Worm (Caenorhabditis elegans) whole organism, L4 larva: ENCODE measurements around the gene unc-27.
A peak's percentile ranks its signal among the peaks of the same experiment; 100 is the strongest.

Experiments used
- F10B5.3 ChIP-seq: sonication (generic microtip); optimal IDR thresholded peaks from 2 replicates; lab custom pipeline; 2016; ENCODE audit warnings: mild to moderate bottlenecking, missing genetic modification characterization, missing compliant biosample characterization
- F49E8.2 ChIP-seq: sonication (generic microtip); optimal IDR thresholded peaks from 2 replicates; lab custom pipeline; 2016; ENCODE audit warnings: missing compliant biosample characterization, mild to moderate bottlenecking, missing genetic modification characterization, borderline replicate concordance
- T20F7.1 ChIP-seq: fragments of 200-800 bp; sonication (Bioruptor generic); optimal IDR thresholded peaks from 2 replicates; lab custom pipeline; 2018; ENCODE audit warnings: mild to moderate bottlenecking, missing genetic modification characterization, missing compliant biosample characterization
- Y48G9A.11 ChIP-seq: fragments of 200-800 bp; sonication (Bioruptor generic); IDR thresholded peaks from 2 replicates; pipeline ENCODE4 v1.3.6; 2022; ENCODE audit warnings: missing genetic modification reagents, missing genetic modification characterization, missing compliant biosample characterization
- Y75B8A.6 ChIP-seq: fragments of 200-800 bp; sonication (Bioruptor generic); IDR thresholded peaks from 2 replicates; pipeline ENCODE4 v1.3.6; 2022; ENCODE audit warnings: missing genetic modification reagents, missing genetic modification characterization, missing compliant biosample characterization
- ZK337.2 ChIP-seq: fragments of 200-800 bp; sonication (Bioruptor generic); IDR thresholded peaks from 2 replicates; pipeline ENCODE4 v1.3.6; 2022; ENCODE audit warnings: missing genetic modification reagents, missing genetic modification characterization, missing compliant biosample characterization
- aha-1 ChIP-seq: fragments of 150-350 bp; peaks from one replicate; lab custom pipeline; 2014; ENCODE audit warnings: missing biosample characterization, missing genetic modification characterization
- aly-2 ChIP-seq: sonication (generic microtip); optimal IDR thresholded peaks from 2 replicates; lab custom pipeline; 2018; ENCODE audit warnings: missing biosample characterization, missing genetic modification characterization
- ceh-28 ChIP-seq: fragments of 150-350 bp; optimal IDR thresholded peaks from 2 replicates; lab custom pipeline; 2014; ENCODE audit warnings: missing biosample characterization, missing genetic modification reagents, missing genetic modification characterization
- ceh-44 ChIP-seq: fragments of 200-800 bp; sonication (Bioruptor generic); IDR thresholded peaks from 2 replicates; pipeline ENCODE4 v1.3.6; 2022; ENCODE audit warnings: missing genetic modification reagents, missing genetic modification characterization, missing compliant biosample characterization
- ceh-62 ChIP-seq: sonication (generic microtip); optimal IDR thresholded peaks from 2 replicates; lab custom pipeline; 2017; ENCODE audit warnings: missing biosample characterization, missing genetic modification characterization
- daf-12 ChIP-seq: fragments of 150-350 bp; optimal IDR thresholded peaks from 2 replicates; lab custom pipeline; 2014; ENCODE audit warnings: missing biosample characterization, missing genetic modification reagents, missing genetic modification characterization
- daf-16 ChIP-seq, 3 experiments: sonication (generic microtip); optimal IDR thresholded peaks; 2 replicates each; lab custom pipeline; 2016 to 2017; ENCODE audit warnings: missing genetic modification characterization in 3 of 3, missing genetic modification reagents in 3 of 3, mild to moderate bottlenecking in 2 of 3, missing compliant biosample characterization in 2 of 3, missing biosample characterization in 1 of 3, moderate library complexity in 1 of 3
- daf-19 ChIP-seq: fragments of 200-800 bp; sonication (Bioruptor generic); conservative IDR thresholded peaks from 2 replicates; pipeline ENCODE4 v1.3.6; 2022; ENCODE audit warnings: missing genetic modification characterization, missing compliant biosample characterization
- dmd-6 ChIP-seq: fragments of 200-800 bp; sonication (Bioruptor generic); IDR thresholded peaks from 2 replicates; pipeline ENCODE4 v1.3.6; 2022; ENCODE audit warnings: missing genetic modification reagents, missing genetic modification characterization, missing compliant biosample characterization
- dpl-1 ChIP-seq: fragments of 150-350 bp; optimal IDR thresholded peaks from 2 replicates; lab custom pipeline; 2014; ENCODE audit warnings: missing biosample characterization, missing genetic modification reagents, missing genetic modification characterization
- duxl-1 ChIP-seq: sonication (generic microtip); optimal IDR thresholded peaks from 2 replicates; lab custom pipeline; 2016; ENCODE audit warnings: mild to moderate bottlenecking, missing genetic modification characterization, moderate library complexity, missing compliant biosample characterization; ENCODE audit not compliant: poor library complexity
- dve-1 ChIP-seq: sonication (generic microtip); optimal IDR thresholded peaks from 2 replicates; lab custom pipeline; 2017; ENCODE audit warnings: antibody characterized with exemption, mild to moderate bottlenecking, missing genetic modification characterization, missing compliant biosample characterization; ENCODE audit not compliant: insufficient read depth
- egl-27 ChIP-seq: sonication (generic microtip); optimal IDR thresholded peaks from 3 replicates; lab custom pipeline; 2017; ENCODE audit warnings: missing biosample characterization, missing genetic modification reagents, missing genetic modification characterization
- egl-43 ChIP-seq: fragments of 200-800 bp; sonication (Bioruptor generic); IDR thresholded peaks from 2 replicates; pipeline ENCODE4 v1.3.6; 2022; ENCODE audit warnings: missing genetic modification reagents, missing genetic modification characterization, missing compliant biosample characterization
- hlh-11 ChIP-seq: fragments of 200-800 bp; sonication (Bioruptor generic); optimal IDR thresholded peaks from 2 replicates; lab custom pipeline; 2018; ENCODE audit warnings: mild to moderate bottlenecking, missing genetic modification characterization, missing compliant biosample characterization
- hlh-30 ChIP-seq: sonication (generic microtip); optimal IDR thresholded peaks from 2 replicates; lab custom pipeline; 2017; ENCODE audit warnings: antibody characterized with exemption, mild to moderate bottlenecking, missing genetic modification characterization, missing compliant biosample characterization; ENCODE audit not compliant: insufficient read depth
- lin-29 ChIP-seq: fragments of 200-800 bp; sonication (Bioruptor generic); IDR thresholded peaks from 2 replicates; pipeline ENCODE4 v1.3.6; 2022; ENCODE audit warnings: missing genetic modification reagents, missing genetic modification characterization, missing compliant biosample characterization
- lin-39 ChIP-seq: fragments of 150-350 bp; optimal IDR thresholded peaks from 2 replicates; lab custom pipeline; 2014; ENCODE audit warnings: missing biosample characterization, missing genetic modification reagents, missing genetic modification characterization
- mdl-1 ChIP-seq, 2 experiments: fragments of 150-350 bp in 1 of 2; sonication (generic microtip) in 1 of 2; optimal IDR thresholded peaks; 2 replicates each; lab custom pipeline; 2014 to 2017; ENCODE audit warnings: missing biosample characterization in 2 of 2, missing genetic modification characterization in 2 of 2
- mdt-29 ChIP-seq: fragments of 200-800 bp; sonication (Bioruptor generic); IDR thresholded peaks from 2 replicates; pipeline ENCODE4 v1.3.6; 2022; ENCODE audit warnings: missing genetic modification reagents, missing genetic modification characterization, missing compliant biosample characterization
- mep-1 ChIP-seq: fragments of 150-350 bp; sonication (generic microtip); optimal IDR thresholded peaks from 3 replicates; lab custom pipeline; 2014; ENCODE audit warnings: missing biosample characterization, missing genetic modification characterization
- mes-2 ChIP-seq: sonication (generic microtip); optimal IDR thresholded peaks from 2 replicates; lab custom pipeline; 2016; ENCODE audit warnings: missing genotype, mild to moderate bottlenecking, missing genetic modification characterization, missing compliant biosample characterization; ENCODE audit not compliant: poor library complexity, severe bottlenecking
- mxl-2 ChIP-seq: fragments of 200-800 bp; sonication (Bioruptor generic); conservative IDR thresholded peaks from 2 replicates; pipeline ENCODE4 v1.3.6; 2022; ENCODE audit warnings: missing genetic modification reagents, missing genetic modification characterization, missing compliant biosample characterization
- mxl-3 ChIP-seq: fragments of 200-800 bp; sonication (Bioruptor generic); optimal IDR thresholded peaks from 2 replicates; lab custom pipeline; 2018; ENCODE audit warnings: mild to moderate bottlenecking, missing genetic modification characterization, missing compliant biosample characterization
- nhr-10 ChIP-seq: fragments of 150-350 bp; optimal IDR thresholded peaks from 2 replicates; lab custom pipeline; 2014; ENCODE audit warnings: missing biosample characterization, missing genetic modification characterization
- nhr-102 ChIP-seq: sonication (generic microtip); optimal IDR thresholded peaks from 2 replicates; lab custom pipeline; 2016; ENCODE audit warnings: mild to moderate bottlenecking, missing genetic modification characterization, moderate library complexity, missing compliant biosample characterization
- nhr-11 ChIP-seq: fragments of 150-350 bp; optimal IDR thresholded peaks from 2 replicates; lab custom pipeline; 2014; ENCODE audit warnings: missing biosample characterization, missing genetic modification characterization
- nhr-41 ChIP-seq: fragments of 200-800 bp; sonication (Bioruptor generic); IDR thresholded peaks from 2 replicates; pipeline ENCODE4 v1.3.6; 2022; ENCODE audit warnings: missing genetic modification reagents, missing genetic modification characterization, missing compliant biosample characterization
- nhr-48 ChIP-seq: sonication (generic microtip); optimal IDR thresholded peaks from 2 replicates; lab custom pipeline; 2016; ENCODE audit warnings: mild to moderate bottlenecking, missing genetic modification characterization, missing compliant biosample characterization
- nhr-6 ChIP-seq: fragments of 150-350 bp; optimal IDR thresholded peaks from 2 replicates; lab custom pipeline; 2014; ENCODE audit warnings: missing biosample characterization, missing genetic modification characterization
- nhr-76 ChIP-seq: fragments of 150-350 bp; optimal IDR thresholded peaks from 2 replicates; lab custom pipeline; 2014; ENCODE audit warnings: missing biosample characterization, missing genetic modification characterization
- saeg-2 ChIP-seq: fragments of 200-800 bp; sonication (Bioruptor generic); IDR thresholded peaks from 2 replicates; pipeline ENCODE4 v1.3.6; 2022; ENCODE audit warnings: missing genetic modification reagents, missing genetic modification characterization, missing compliant biosample characterization
- set-16 ChIP-seq: fragments of 200-800 bp; sonication (Bioruptor generic); IDR thresholded peaks from 2 replicates; pipeline ENCODE4 v1.3.6; 2022; ENCODE audit warnings: missing genetic modification reagents, missing genetic modification characterization, missing compliant biosample characterization
- snpc-1.2 ChIP-seq: fragments of 200-800 bp; sonication (Bioruptor generic); IDR thresholded peaks from 2 replicates; pipeline ENCODE4 v1.3.6; 2022; ENCODE audit warnings: missing genetic modification reagents, missing genetic modification characterization, missing compliant biosample characterization
- snpc-4 ChIP-seq: fragments of 150-350 bp; optimal IDR thresholded peaks from 2 replicates; lab custom pipeline; 2014; ENCODE audit warnings: missing biosample characterization, missing genetic modification characterization
- tra-1 ChIP-seq: fragments of 200-800 bp; sonication (Bioruptor generic); IDR thresholded peaks from 2 replicates; pipeline ENCODE4 v1.3.6; 2022; ENCODE audit warnings: missing genetic modification reagents, missing genetic modification characterization, missing compliant biosample characterization
- unc-130 ChIP-seq: sonication (generic microtip); optimal IDR thresholded peaks from 2 replicates; lab custom pipeline; 2016; ENCODE audit warnings: missing genetic modification reagents, missing genetic modification characterization, missing compliant biosample characterization
- unc-62 ChIP-seq, 3 experiments: fragments of 150-350 bp in 1 of 3; sonication (generic microtip); optimal IDR thresholded peaks in 2 of 3; peaks in 1 of 3; 1 replicate in 1 of 3; 2 replicates in 2 of 3; lab custom pipeline; 2014 to 2017; ENCODE audit warnings: missing biosample characterization in 3 of 3, missing genetic modification characterization in 3 of 3, missing genetic modification reagents in 3 of 3, missing genotype in 1 of 3
- zip-11 ChIP-seq: fragments of 200-800 bp; sonication (Bioruptor generic); IDR thresholded peaks from 2 replicates; pipeline ENCODE4 v1.3.6; 2022; ENCODE audit warnings: missing genetic modification characterization, missing compliant biosample characterization
- ztf-7 ChIP-seq: fragments of 150-350 bp; optimal IDR thresholded peaks from 2 replicates; lab custom pipeline; 2014; ENCODE audit warnings: missing biosample characterization, missing genetic modification characterization

The unc-27 gene

DNA sequence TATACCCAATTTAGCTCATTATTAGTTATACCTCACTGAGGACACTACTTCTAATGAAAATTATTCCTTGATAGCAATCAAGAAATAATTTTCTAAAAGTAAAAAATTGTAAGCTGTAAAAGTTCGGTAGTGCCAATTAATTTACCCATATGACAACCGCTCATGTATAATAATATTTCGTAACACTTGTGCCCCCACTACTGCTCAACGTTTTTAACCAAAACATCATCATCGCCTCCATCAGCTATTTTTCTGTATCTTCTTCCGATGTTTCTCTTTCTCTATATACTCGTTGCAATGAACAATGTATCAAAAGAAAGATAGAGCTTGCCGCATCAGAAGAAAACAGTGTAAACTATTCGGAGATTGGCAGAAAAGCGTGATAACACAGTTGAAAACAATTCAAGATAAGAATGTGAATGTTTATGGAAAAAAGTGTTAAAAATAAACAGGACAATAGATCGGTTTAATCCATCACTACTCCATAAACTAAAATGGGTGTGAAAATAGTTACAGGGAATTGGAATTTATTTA lies 1.5 kb upstream of the unc-27 start (continued):
- TF ChIP-seq hlh-11 (tag; lab: Kevin White, UChicago), result peak; percentile 50
- no peak for TF ChIP-seq mdt-29 (GFP tag; lab: Robert Waterston, UW)
- TF ChIP-seq F49E8.2, result no peak
- TF ChIP-seq ceh-44, result no peak
- TF ChIP-seq dve-1 (tag; lab: Kevin White, UChicago), result peak; percentile 11

DNA sequence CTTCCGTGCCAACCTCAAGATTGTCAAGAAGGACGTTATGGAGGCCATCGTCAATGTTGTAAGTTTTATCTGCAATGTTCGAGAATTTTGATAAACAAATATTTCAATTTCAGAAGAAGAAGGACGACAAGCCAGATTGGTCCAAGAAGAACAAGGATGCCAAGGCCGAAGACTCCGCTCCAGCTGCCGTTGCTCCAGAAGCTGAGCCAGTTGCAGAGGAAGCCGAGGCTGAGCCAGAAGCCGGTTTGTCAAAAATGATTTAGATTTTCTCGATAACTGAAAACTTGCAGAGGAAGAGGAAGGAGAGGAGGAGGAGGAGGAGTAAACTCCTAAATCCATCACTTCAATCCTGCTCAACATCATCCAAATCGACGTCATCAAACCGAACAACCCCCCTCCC lies 837 bp downstream of the unc-27 start:
- TF ChIP-seq set-16 (GFP tag; lab: Robert Waterston, UW) (peak; percentile 52; the same call in 1 of the 2 replicates), ZK337.2 (GFP tag; lab: Robert Waterston, UW) (no peak), hlh-11 (tag; lab: Kevin White, UChicago) (no peak), egl-43 (GFP tag; lab: Robert Waterston, UW) (no peak), nhr-102 (no peak), nhr-48 (no peak), nhr-41 (GFP tag; lab: Robert Waterston, UW) (no peak), aha-1 (tag; lab: Kevin White, UChicago) (peak; percentile 68), T20F7.1 (no peak), unc-62 (GFP tag; optimal IDR thresholded peaks at IDR 0.05 in 1 of 2; lab: Kevin White, UChicago) (peak in 1 of 2 experiments; percentile 46), unc-62 (tag; optimal IDR thresholded peaks at IDR 0.05; lab: Kevin White, UChicago) (no peak), nhr-6 (tag; lab: Kevin White, UChicago) (no peak)

DNA sequence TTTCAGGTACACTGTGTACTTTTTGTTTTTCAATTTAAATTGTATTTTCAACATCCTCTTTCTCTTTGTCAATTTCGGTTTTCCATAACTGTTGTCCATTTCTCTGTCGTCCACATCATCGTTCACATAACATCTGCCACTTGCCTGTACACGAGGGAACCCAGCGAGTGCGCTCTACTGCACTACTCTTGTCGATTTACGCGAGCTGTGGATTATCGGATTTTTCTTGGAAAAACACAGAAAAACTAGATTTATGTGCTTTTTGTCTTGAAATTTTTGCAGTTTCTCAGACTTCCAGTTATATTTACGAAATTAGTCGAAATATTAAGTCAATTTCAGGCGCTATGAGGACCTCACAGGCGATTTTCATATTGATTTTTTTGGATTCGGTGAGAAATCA lies 2.6 kb downstream of the unc-27 start, which contains the start of gene chup-1:
TSS of gene chup-1 (plus strand) at position 340 of the 400 bp plus-strand sequence.
- TF ChIP-seq aha-1 (tag; lab: Kevin White, UChicago) (peak; percentile 97), ceh-62 (tag; lab: Kevin White, UChicago) (no peak), mep-1 (tag; lab: Kevin White, UChicago) (peak; percentile 47), zip-11 (no peak), snpc-4 (tag; lab: Kevin White, UChicago) (no peak), mxl-3 (GFP tag; lab: Kevin White, UChicago) (peak; percentile 46), lin-39 (tag; lab: Kevin White, UChicago) (no peak), nhr-10 (no peak), F10B5.3 (no peak), nhr-76 (tag; lab: Kevin White, UChicago) (no peak), daf-19 (GFP tag; lab: Robert Waterston, UW) (no peak), dmd-6 (GFP tag; lab: Robert Waterston, UW) (0 out of 2 replicates have a peak, but pooled peaks have one; percentile 13), mxl-2 (GFP tag; lab: Robert Waterston, UW) (no peak), daf-16 (GFP tag; optimal IDR thresholded peaks at IDR 0.05; lab: Kevin White, UChicago) (no peak), daf-16 (tag; optimal IDR thresholded peaks at IDR 0.05; lab: Kevin White, UChicago) (peak; percentile 51), Y75B8A.6 (GFP tag; lab: Robert Waterston, UW) (no peak), daf-12 (tag; lab: Kevin White, UChicago) (no peak), duxl-1 (tag; lab: Kevin White, UChicago) (no peak), snpc-1.2 (GFP tag; lab: Robert Waterston, UW) (no peak), hlh-11 (tag; lab: Kevin White, UChicago) (peak; percentile 14), saeg-2 (GFP tag; lab: Robert Waterston, UW) (no peak), aly-2 (tag; lab: Kevin White, UChicago) (no peak), egl-27 (tag; lab: Kevin White, UChicago) (no peak), Y48G9A.11 (no peak), ztf-7 (tag; lab: Kevin White, UChicago) (no peak), dpl-1 (GFP tag; lab: Kevin White, UChicago) (no peak), nhr-41 (GFP tag; lab: Robert Waterston, UW) (no peak), unc-130 (GFP tag; lab: Kevin White, UChicago) (no peak), nhr-102 (no peak), lin-29 (no peak), mes-2 (tag; lab: Kevin White, UChicago) (peak; percentile 52), ceh-28 (tag; lab: Kevin White, UChicago) (no peak), tra-1 (GFP tag; lab: Robert Waterston, UW) (no peak), hlh-30 (tag; lab: Kevin White, UChicago) (peak; percentile 60), nhr-11 (peak; percentile 28), mdl-1 (tag; optimal IDR thresholded peaks at IDR 0.05; lab: Kevin White, UChicago) (peak in 1 of 2 experiments; percentile 63), ceh-44 (no peak)
